Worm (Caenorhabditis elegans) whole organism, L1 larva: ENCODE data around the gene appg-2.

Experiments used
- C04F5.9 ChIP-seq: sonication (generic microtip); optimal IDR thresholded peaks from 2 replicates; lab custom pipeline; 2016; ENCODE audit warnings: missing genetic modification characterization, missing compliant biosample characterization
- C34B4.2 ChIP-seq: sonication (generic microtip); optimal IDR thresholded peaks from 2 replicates; lab custom pipeline; 2017; ENCODE audit warnings: mild to moderate bottlenecking, missing genetic modification characterization, missing compliant biosample characterization
- Y116A8C.19 ChIP-seq: sonication (generic microtip); optimal IDR thresholded peaks from 2 replicates; lab custom pipeline; 2016; ENCODE audit warnings: missing compliant biosample characterization, missing genetic modification characterization, borderline replicate concordance
- aha-1 ChIP-seq: fragments of 150-350 bp; optimal IDR thresholded peaks from 2 replicates; lab custom pipeline; 2014; ENCODE audit warnings: missing biosample characterization, missing genetic modification characterization
- ama-1 ChIP-seq: fragments of 150-350 bp; optimal IDR thresholded peaks from 2 replicates; lab custom pipeline; 2014
- ceh-63 ChIP-seq: fragments of 200-800 bp; sonication (Bioruptor generic); optimal IDR thresholded peaks from 2 replicates; lab custom pipeline; 2018; ENCODE audit warnings: mild to moderate bottlenecking, missing genetic modification characterization, missing compliant biosample characterization
- ceh-8 ChIP-seq: fragments of 200-800 bp; sonication (Bioruptor generic); optimal IDR thresholded peaks from 2 replicates; lab custom pipeline; 2018; ENCODE audit warnings: mild to moderate bottlenecking, missing genetic modification characterization, moderate library complexity, missing compliant biosample characterization
- ceh-82 ChIP-seq, 3 experiments: fragments of 150-350 bp in 1 of 3; sonication (generic microtip) in 2 of 3; optimal IDR thresholded peaks; 2 replicates each; lab custom pipeline; 2014 to 2017; ENCODE audit warnings: missing biosample characterization in 3 of 3, missing genetic modification characterization in 3 of 3
- ceh-90 ChIP-seq: sonication (generic microtip); optimal IDR thresholded peaks from 2 replicates; lab custom pipeline; 2016; ENCODE audit warnings: missing genetic modification characterization, missing compliant biosample characterization
- dpl-1 ChIP-seq, 3 experiments: fragments of 150-350 bp in 2 of 3; sonication (generic microtip) in 1 of 3; optimal IDR thresholded peaks; 2 replicates each; lab custom pipeline; 2014 to 2017; ENCODE audit warnings: missing biosample characterization in 3 of 3, missing genetic modification characterization in 3 of 3, missing genetic modification reagents in 3 of 3
- dsc-1 ChIP-seq: sonication (generic microtip); optimal IDR thresholded peaks from 2 replicates; lab custom pipeline; 2016; ENCODE audit warnings: mild to moderate bottlenecking, missing genetic modification characterization, missing compliant biosample characterization
- efl-1 ChIP-seq, 4 experiments: fragments of 150-350 bp; optimal IDR thresholded peaks in 3 of 4; peaks in 1 of 4; 1 replicate in 1 of 4; 2 replicates in 3 of 4; lab custom pipeline; 2014; ENCODE audit warnings: missing biosample characterization in 2 of 4, missing genetic modification characterization in 2 of 4, missing genetic modification reagents in 2 of 4
- egl-13 ChIP-seq: sonication (generic microtip); optimal IDR thresholded peaks from 2 replicates; lab custom pipeline; 2016; ENCODE audit warnings: missing genotype, missing genetic modification reagents, missing genetic modification characterization, missing compliant biosample characterization
- egl-27 ChIP-seq, 2 experiments: fragments of 150-350 bp in 1 of 2; sonication (generic microtip); optimal IDR thresholded peaks; 3 replicates each; lab custom pipeline; 2017 to 2018; ENCODE audit warnings: missing biosample characterization in 2 of 2, missing genetic modification characterization in 2 of 2, missing genetic modification reagents in 2 of 2
- elt-3 ChIP-seq, 6 experiments: fragments of 150-350 bp in 1 of 6; sonication (generic microtip); optimal IDR thresholded peaks; 2 replicates each; lab custom pipeline; 2017 to 2018; ENCODE audit warnings: missing biosample characterization in 6 of 6, missing genetic modification characterization in 6 of 6, inconsistent platforms in 1 of 6
- fkh-10 ChIP-seq: sonication (generic microtip); optimal IDR thresholded peaks from 2 replicates; lab custom pipeline; 2017; ENCODE audit warnings: missing biosample characterization, missing genetic modification reagents, missing genetic modification characterization
- fkh-8 ChIP-seq: sonication (generic microtip); optimal IDR thresholded peaks from 2 replicates; lab custom pipeline; 2016; ENCODE audit warnings: mild to moderate bottlenecking, missing genetic modification characterization, missing compliant biosample characterization
- fos-1 ChIP-seq: fragments of 150-350 bp; optimal IDR thresholded peaks from 2 replicates; lab custom pipeline; 2014; ENCODE audit warnings: missing biosample characterization, missing genetic modification characterization
- grh-1 ChIP-seq: fragments of 200-800 bp; sonication (Bioruptor generic); IDR thresholded peaks from 2 replicates; pipeline ENCODE4 v1.3.6; 2022; ENCODE audit warnings: missing genetic modification reagents, missing genetic modification characterization, missing compliant biosample characterization
- hlh-17 ChIP-seq: fragments of 200-800 bp; sonication (Bioruptor generic); optimal IDR thresholded peaks from 2 replicates; lab custom pipeline; 2018; ENCODE audit warnings: missing genetic modification characterization, mild to moderate bottlenecking, missing compliant biosample characterization, moderate library complexity, borderline replicate concordance
- hlh-4 ChIP-seq: sonication (generic microtip); optimal IDR thresholded peaks from 2 replicates; lab custom pipeline; 2016; ENCODE audit warnings: mild to moderate bottlenecking, missing genetic modification characterization, missing compliant biosample characterization
- hpl-2 ChIP-seq: fragments of 150-350 bp; optimal IDR thresholded peaks from 2 replicates; lab custom pipeline; 2014; ENCODE audit warnings: missing biosample characterization, missing genetic modification reagents, missing genetic modification characterization
- irx-1 ChIP-seq: sonication (generic microtip); optimal IDR thresholded peaks from 2 replicates; lab custom pipeline; 2016; ENCODE audit warnings: missing genetic modification characterization, missing compliant biosample characterization
- isw-1 ChIP-seq: fragments of 200-800 bp; sonication (Bioruptor generic); IDR thresholded peaks from 2 replicates; pipeline ENCODE4 v1.3.6; 2022; ENCODE audit warnings: missing genetic modification characterization, missing compliant biosample characterization
- jun-1 ChIP-seq: fragments of 150-350 bp; optimal IDR thresholded peaks from 2 replicates; lab custom pipeline; 2014; ENCODE audit warnings: missing biosample characterization, missing genetic modification reagents, missing genetic modification characterization
- lin-13 ChIP-seq: fragments of 150-350 bp; optimal IDR thresholded peaks from 2 replicates; lab custom pipeline; 2014; ENCODE audit warnings: missing biosample characterization, missing genetic modification reagents, missing genetic modification characterization
- lin-14 ChIP-seq: fragments of 200-800 bp; sonication (Bioruptor generic); optimal IDR thresholded peaks from 2 replicates; lab custom pipeline; 2018; ENCODE audit warnings: mild to moderate bottlenecking, missing genetic modification characterization, moderate library complexity, missing compliant biosample characterization
- lin-15B ChIP-seq: fragments of 150-350 bp; sonication (generic microtip); optimal IDR thresholded peaks from 3 replicates; lab custom pipeline; 2014; ENCODE audit warnings: missing biosample characterization, missing genetic modification characterization
- lin-35 ChIP-seq, 2 experiments: fragments of 150-350 bp; optimal IDR thresholded peaks; 2 replicates each; lab custom pipeline; 2014; ENCODE audit warnings: missing biosample characterization in 2 of 2, missing genetic modification characterization in 2 of 2, missing genetic modification reagents in 2 of 2
- lin-39 ChIP-seq: fragments of 150-350 bp; optimal IDR thresholded peaks from 2 replicates; lab custom pipeline; 2014; ENCODE audit warnings: missing biosample characterization, missing genetic modification reagents, missing genetic modification characterization
- lir-3 ChIP-seq: sonication (generic microtip); optimal IDR thresholded peaks from 2 replicates; lab custom pipeline; 2016; ENCODE audit warnings: mild to moderate bottlenecking, missing genetic modification characterization, moderate library complexity, missing compliant biosample characterization; ENCODE audit not compliant: poor library complexity
- lsy-2 ChIP-seq, 2 experiments: fragments of 150-350 bp; optimal IDR thresholded peaks; 2 replicates each; lab custom pipeline; 2014; ENCODE audit warnings: missing biosample characterization in 2 of 2, missing genetic modification characterization in 2 of 2
- nhr-12 ChIP-seq: sonication (generic microtip); optimal IDR thresholded peaks from 2 replicates; lab custom pipeline; 2017; ENCODE audit warnings: missing biosample characterization, missing genetic modification characterization
- nhr-19 ChIP-seq: fragments of 200-800 bp; sonication (Bioruptor generic); conservative IDR thresholded peaks from 2 replicates; pipeline ENCODE4 v1.3.6; 2022; ENCODE audit warnings: missing genetic modification characterization, missing compliant biosample characterization
- nhr-47 ChIP-seq: sonication (generic microtip); optimal IDR thresholded peaks from 2 replicates; lab custom pipeline; 2016; ENCODE audit warnings: mild to moderate bottlenecking, missing genetic modification characterization, moderate library complexity, missing compliant biosample characterization
- nhr-71 ChIP-seq: sonication (generic microtip); optimal IDR thresholded peaks from 2 replicates; lab custom pipeline; 2016; ENCODE audit warnings: mild to moderate bottlenecking, missing genetic modification characterization, moderate library complexity, missing compliant biosample characterization
- nhr-76 ChIP-seq: sonication (generic microtip); optimal IDR thresholded peaks from 2 replicates; lab custom pipeline; 2017; ENCODE audit warnings: missing biosample characterization, missing genetic modification characterization
- nhr-77 ChIP-seq: fragments of 150-350 bp; optimal IDR thresholded peaks from 2 replicates; lab custom pipeline; 2014; ENCODE audit warnings: missing biosample characterization, missing genetic modification characterization
- nhr-84 ChIP-seq: sonication (generic microtip); optimal IDR thresholded peaks from 2 replicates; lab custom pipeline; 2017; ENCODE audit warnings: missing biosample characterization, missing genetic modification characterization
- skn-1 ChIP-seq: fragments of 150-350 bp; optimal IDR thresholded peaks from 2 replicates; lab custom pipeline; 2014; ENCODE audit warnings: missing biosample characterization, missing genetic modification characterization
- snu-23 ChIP-seq: sonication (generic microtip); optimal IDR thresholded peaks from 2 replicates; lab custom pipeline; 2016; ENCODE audit warnings: missing genetic modification characterization, missing compliant biosample characterization
- sox-4 ChIP-seq: sonication (generic microtip); optimal IDR thresholded peaks from 2 replicates; lab custom pipeline; 2016; ENCODE audit warnings: missing genetic modification characterization, missing compliant biosample characterization
- swsn-7 ChIP-seq: sonication (generic microtip); optimal IDR thresholded peaks from 2 replicates; lab custom pipeline; 2016; ENCODE audit warnings: missing genetic modification characterization, missing compliant biosample characterization
- tbx-2 ChIP-seq: sonication (generic microtip); optimal IDR thresholded peaks from 2 replicates; lab custom pipeline; 2016; ENCODE audit warnings: missing genetic modification characterization, missing compliant biosample characterization
- tlp-1 ChIP-seq: fragments of 150-350 bp; optimal IDR thresholded peaks from 2 replicates; lab custom pipeline; 2014; ENCODE audit warnings: missing biosample characterization, missing genetic modification characterization
- unc-30 ChIP-seq: sonication (generic microtip); optimal IDR thresholded peaks from 2 replicates; lab custom pipeline; 2017; ENCODE audit warnings: missing biosample characterization, missing genetic modification characterization
- unc-62 ChIP-seq: fragments of 150-350 bp; optimal IDR thresholded peaks from 2 replicates; lab custom pipeline; 2014; ENCODE audit warnings: missing biosample characterization, missing genetic modification reagents, missing genetic modification characterization
- unc-98 ChIP-seq: fragments of 200-800 bp; sonication (Bioruptor generic); IDR thresholded peaks from 2 replicates; pipeline ENCODE4 v1.3.6; 2022; ENCODE audit warnings: missing genetic modification characterization, missing compliant biosample characterization
- xbp-1 ChIP-seq: sonication (generic microtip); optimal IDR thresholded peaks from 2 replicates; lab custom pipeline; 2016; ENCODE audit warnings: missing genetic modification characterization, missing compliant biosample characterization
- zag-1 ChIP-seq: fragments of 150-350 bp; optimal IDR thresholded peaks from 2 replicates; lab custom pipeline; 2014; ENCODE audit warnings: missing biosample characterization, missing genetic modification characterization
- ztf-11 ChIP-seq, 2 experiments: sonication (generic microtip); optimal IDR thresholded peaks; 2 replicates each; lab custom pipeline; 2016 to 2017; ENCODE audit warnings: missing genetic modification characterization in 2 of 2, missing biosample characterization in 1 of 2, missing compliant biosample characterization in 1 of 2

Gene appg-2

ce11 chrII:8795227-8795626 lies 5.7 kb upstream of the appg-2 start (continued):
- TF ChIP-seq fkh-8 (tag; lab: Kevin White, UChicago) (peak; percentile 15), jun-1 (tag; lab: Kevin White, UChicago) (no peak), lir-3 (no peak), lin-13 (GFP tag; lab: Kevin White, UChicago) (no peak), nhr-71 (tag; lab: Kevin White, UChicago) (peak; percentile 22), ceh-63 (no peak), lin-39 (tag; lab: Kevin White, UChicago) (no peak), nhr-76 (tag; lab: Kevin White, UChicago) (no peak), hlh-4 (tag; lab: Kevin White, UChicago) (no peak), ceh-90 (tag; lab: Kevin White, UChicago) (no peak), C34B4.2 (tag; lab: Kevin White, UChicago) (no peak), unc-98 (GFP tag; lab: Robert Waterston, UW) (no peak), snu-23 (no peak), lin-15B (no peak), nhr-19 (GFP tag; lab: Robert Waterston, UW) (no peak), nhr-84 (tag; lab: Kevin White, UChicago) (no peak), aha-1 (no peak), lin-35 (GFP tag; optimal IDR thresholded peaks at IDR 0.05; lab: Kevin White, UChicago) (no peak), efl-1 (optimal IDR thresholded peaks at IDR 0.05; lab: Kevin White, UChicago) (no peak), efl-1 (GFP tag; optimal IDR thresholded peaks at IDR 0.05 in 1 of 2; lab: Kevin White, UChicago) (no peak), elt-3 (tag; optimal IDR thresholded peaks at IDR 0.05; lab: Kevin White, UChicago) (no peak), grh-1 (GFP tag; lab: Robert Waterston, UW) (no peak), Y116A8C.19 (tag; lab: Kevin White, UChicago) (no peak), zag-1 (tag; lab: Kevin White, UChicago) (no peak), lin-14 (GFP tag; lab: Kevin White, UChicago) (no peak), nhr-77 (tag; lab: Kevin White, UChicago) (no peak), dsc-1 (tag; lab: Kevin White, UChicago) (peak; percentile 91), xbp-1 (tag; lab: Kevin White, UChicago) (no peak), hlh-17 (GFP tag; lab: Kevin White, UChicago) (no peak), hpl-2 (GFP tag; lab: Kevin White, UChicago) (no peak), C04F5.9 (no peak), unc-62 (GFP tag; lab: Kevin White, UChicago) (no peak), fkh-10 (no peak), egl-27 (tag; optimal IDR thresholded peaks at IDR 0.05; lab: Kevin White, UChicago) (no peak), ama-1 (lab: Kevin White, UChicago) (no peak), lsy-2 (tag; optimal IDR thresholded peaks at IDR 0.05; lab: Kevin White, UChicago) (no peak), nhr-12 (tag; lab: Kevin White, UChicago) (no peak), egl-13 (tag; lab: Kevin White, UChicago) (no peak)

- no peak for TF ChIP-seq elt-3 (tag; optimal IDR thresholded peaks at IDR 0.05; lab: Kevin White, UChicago)
- TF ChIP-seq ztf-11 (tag; optimal IDR thresholded peaks at IDR 0.05; lab: Kevin White, UChicago), result peak in 1 of 2 experiments; percentile 4
- no peak for TF ChIP-seq nhr-12 (tag; lab: Kevin White, UChicago)
- TF ChIP-seq lir-3, result peak; percentile 14
- TF ChIP-seq irx-1, result peak; percentile 54
- peak; percentile 94 for TF ChIP-seq fkh-10
- peak; percentile 61 for TF ChIP-seq xbp-1 (tag; lab: Kevin White, UChicago)
- peak; percentile 90 for TF ChIP-seq egl-13 (tag; lab: Kevin White, UChicago)
- peak; percentile 68 for TF ChIP-seq swsn-7 (tag; lab: Kevin White, UChicago)
- no peak for TF ChIP-seq egl-27 (tag; optimal IDR thresholded peaks at IDR 0.05; lab: Kevin White, UChicago)
- peak; percentile 6 for TF ChIP-seq skn-1 (tag; lab: Kevin White, UChicago)
- TF ChIP-seq sox-4 (tag; lab: Kevin White, UChicago), result no peak
- TF ChIP-seq lin-14 (GFP tag; lab: Kevin White, UChicago), result peak; percentile 98
- peak; percentile 21 for TF ChIP-seq fos-1 (tag; lab: Kevin White, UChicago)
- TF ChIP-seq ceh-82 (tag; optimal IDR thresholded peaks at IDR 0.05; lab: Kevin White, UChicago), result peak; percentile 48 to 68 (median 65)
- peak; percentile 59 for TF ChIP-seq isw-1 (GFP tag; lab: Robert Waterston, UW)
- peak; percentile 32 for TF ChIP-seq ceh-8 (GFP tag; lab: Kevin White, UChicago)
- TF ChIP-seq lin-35 (GFP tag; optimal IDR thresholded peaks at IDR 0.05; lab: Kevin White, UChicago), result peak in 1 of 2 experiments; percentile 50
- TF ChIP-seq unc-30 (tag; lab: Kevin White, UChicago), result no peak
- TF ChIP-seq dsc-1 (tag; lab: Kevin White, UChicago), result peak; percentile 53
- no peak for TF ChIP-seq tlp-1 (tag; lab: Kevin White, UChicago)
- TF ChIP-seq tbx-2 (tag; lab: Kevin White, UChicago), result peak; percentile 81
- peak in 1 of 3 experiments; percentile 18 for TF ChIP-seq dpl-1 (GFP tag; optimal IDR thresholded peaks at IDR 0.05; lab: Kevin White, UChicago)
- peak; percentile 95 for TF ChIP-seq fkh-8 (tag; lab: Kevin White, UChicago)
- TF ChIP-seq nhr-47, result peak; percentile 85
Observed at ce11 chrII:8796391-8796790, 4.5 kb upstream of the appg-2 start.
